Fruit fly (Drosophila melanogaster): ENCODE data around the gene L2HGDH.

Gene L2HGDH

DNA sequence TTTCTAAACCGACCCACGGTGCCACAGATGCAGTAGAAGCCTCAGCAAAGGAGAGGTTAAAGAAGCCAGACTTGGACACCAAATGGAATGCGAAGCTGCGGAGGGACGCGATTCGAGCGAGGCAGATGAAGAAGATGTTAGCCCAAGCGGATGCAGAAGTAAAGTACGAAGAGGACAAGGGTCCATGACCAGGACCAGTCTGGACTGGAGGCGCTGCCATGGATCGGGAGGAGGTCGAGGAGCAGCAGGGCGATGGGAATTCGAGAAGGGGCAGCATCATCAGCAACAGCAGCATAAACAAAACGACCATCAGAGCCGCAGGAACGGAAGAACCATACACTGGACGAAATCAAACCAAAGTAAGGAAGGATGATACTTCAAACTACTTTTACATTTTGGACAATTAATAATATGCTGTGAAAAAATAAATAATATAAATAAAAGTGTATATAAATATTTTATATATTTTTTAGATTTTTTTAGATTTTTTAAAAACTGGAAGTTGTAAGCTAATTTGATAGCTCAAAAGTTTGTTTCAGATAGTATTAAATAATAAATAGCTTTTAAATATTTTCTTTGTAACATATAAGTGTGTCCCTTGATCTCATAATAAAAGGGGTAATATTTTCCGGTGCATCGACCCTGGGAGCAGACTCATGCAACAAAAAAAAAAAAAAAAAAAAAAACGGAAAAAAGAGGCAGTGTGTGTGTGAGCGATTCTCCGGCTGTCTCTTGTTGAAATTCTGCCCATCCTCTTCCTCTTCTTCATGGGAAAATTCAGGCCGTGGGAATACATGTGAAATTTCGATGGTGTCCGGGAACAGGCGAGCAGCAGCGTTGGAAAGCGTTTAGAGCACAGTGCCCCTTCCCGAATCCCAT lies 27.4 kb downstream of the L2HGDH start:
- no peak for TF ChIP-seq tj (GFP tag; optimal IDR thresholded peaks at IDR 0.05)
- no peak for TF ChIP-seq Clk (GFP tag; optimal IDR thresholded peaks at IDR 0.05)
- no peak for TF ChIP-seq toe (GFP tag; optimal IDR thresholded peaks at IDR 0.05)
- TF ChIP-seq CG11617 (GFP tag; optimal IDR thresholded peaks at IDR 0.05): no peak
- TF ChIP-seq Hr96 (GFP tag; optimal IDR thresholded peaks at IDR 0.05): no peak
- no peak for TF ChIP-seq CG7045 (GFP tag; optimal IDR thresholded peaks at IDR 0.05)
- no peak for TF ChIP-seq cic (GFP tag; optimal IDR thresholded peaks at IDR 0.05)

- no peak for TF ChIP-seq tj (GFP tag; optimal IDR thresholded peaks at IDR 0.05)
Measured at dm6 chr2L:18945765-18946552, 28.3 kb downstream of the L2HGDH start, which contains the start of gene CG46304. CG46304 (plus strand) TSS chr2L:18946305.

DNA sequence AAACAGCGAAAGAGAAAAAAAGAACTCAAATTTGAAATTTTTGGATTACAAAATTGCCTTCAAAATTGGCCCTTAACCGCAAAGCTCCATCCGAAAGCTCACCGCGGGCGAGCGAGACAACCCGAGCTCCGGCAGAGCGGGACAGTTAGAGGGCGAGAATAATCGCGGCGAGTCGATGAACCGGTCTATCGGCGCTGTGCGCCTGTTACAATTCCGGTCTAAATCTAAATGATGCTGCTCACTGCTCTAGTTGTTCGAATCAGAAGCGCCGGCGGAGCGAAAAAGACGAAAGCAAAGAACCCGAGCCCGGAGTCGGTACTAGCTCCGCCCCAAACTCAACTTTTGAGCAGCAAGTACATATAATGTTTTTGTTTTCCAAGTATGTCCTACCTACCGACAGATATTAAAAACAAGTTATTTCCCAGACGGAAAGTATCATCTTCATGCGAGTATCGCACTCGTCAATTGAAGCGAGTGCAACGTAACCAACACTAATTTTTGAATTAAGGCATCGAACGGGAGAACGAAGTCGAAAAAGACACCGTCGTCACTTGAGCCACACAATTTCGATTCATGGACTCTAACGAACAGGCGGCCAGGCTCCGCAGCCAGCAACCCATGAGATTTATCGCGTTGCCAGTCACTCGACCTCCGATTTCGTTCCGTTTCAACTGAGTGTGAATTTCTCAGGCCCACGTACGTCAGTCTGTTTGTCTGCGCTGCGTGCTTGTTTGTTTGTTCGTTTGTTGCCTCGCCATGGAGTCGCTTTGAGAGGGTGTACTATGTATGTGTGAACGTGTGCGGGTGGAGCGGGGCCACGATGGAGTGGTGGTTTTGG lies 29.9 kb downstream of the L2HGDH start:
- TF ChIP-seq pad (GFP tag; optimal IDR thresholded peaks at IDR 0.05) (peak; percentile 36), cnc (optimal IDR thresholded peaks at IDR 0.05) (no peak), bab1 (GFP tag; optimal IDR thresholded peaks at IDR 0.05) (peak; percentile 21), CG1620 (GFP tag; optimal IDR thresholded peaks at IDR 0.05) (peak; percentile 21), kay (GFP tag; ENCODE audit: borderline replicate concordance) (no peak), ovo (GFP tag; optimal IDR thresholded peaks at IDR 0.05) (no peak), CG5204 (GFP tag; optimal IDR thresholded peaks at IDR 0.05) (no peak), CG11617 (GFP tag; optimal IDR thresholded peaks at IDR 0.05) (no peak), CG7101 (tag; optimal IDR thresholded peaks at IDR 0.05) (no peak), Hr96 (GFP tag; optimal IDR thresholded peaks at IDR 0.05) (no peak), Mnt (GFP tag; optimal IDR thresholded peaks at IDR 0.05) (no peak), CG14711 (tag; optimal IDR thresholded peaks at IDR 0.05) (no peak), CG12768 (GFP tag; optimal IDR thresholded peaks at IDR 0.05) (peak; percentile 66), cic (GFP tag; optimal IDR thresholded peaks at IDR 0.05) (peak; percentile 50), toe (GFP tag; optimal IDR thresholded peaks at IDR 0.05) (peak; percentile 23), CG33017 (tag; optimal IDR thresholded peaks at IDR 0.05) (no peak), Clk (GFP tag; optimal IDR thresholded peaks at IDR 0.05) (no peak), CG7045 (GFP tag; optimal IDR thresholded peaks at IDR 0.05) (no peak), tj (GFP tag; optimal IDR thresholded peaks at IDR 0.05) (peak; percentile 52), Crg-1 (GFP tag; optimal IDR thresholded peaks at IDR 0.05) (no peak)

DNA sequence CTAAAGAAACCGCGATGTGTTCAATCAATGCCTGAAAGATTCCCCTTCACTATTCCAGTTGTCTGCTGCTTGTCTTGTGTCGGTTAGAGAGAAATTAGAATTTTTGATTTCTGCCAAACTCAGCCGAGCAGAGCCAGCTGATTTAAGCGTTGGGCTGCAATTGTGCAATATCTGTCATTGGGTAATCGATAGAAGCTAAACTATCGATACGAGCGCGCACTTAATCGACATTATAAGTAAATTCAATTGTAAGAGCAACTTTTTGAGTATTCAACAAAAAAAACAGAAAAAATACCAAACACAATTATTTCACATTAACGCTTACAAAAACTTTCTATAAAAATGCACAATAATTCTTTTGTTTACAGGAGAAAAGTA lies 30.5 kb downstream of the L2HGDH start, which contains the start of gene ssp3:
ssp3 (minus strand) TSS at position 164 of the 378 bp plus-strand sequence.
- no peak for TF ChIP-seq Crg-1 (GFP tag; optimal IDR thresholded peaks at IDR 0.05)
- no peak for TF ChIP-seq Clk (GFP tag; optimal IDR thresholded peaks at IDR 0.05)
- no peak for TF ChIP-seq Hr96 (GFP tag; optimal IDR thresholded peaks at IDR 0.05)
- no peak for TF ChIP-seq Mnt (GFP tag; optimal IDR thresholded peaks at IDR 0.05)
- no peak for TF ChIP-seq CG11617 (GFP tag; optimal IDR thresholded peaks at IDR 0.05)

dm6 chr2L:18943309-18943708 lies 30.9 kb downstream of the L2HGDH start:
- TF ChIP-seq Crg-1 (GFP tag; optimal IDR thresholded peaks at IDR 0.05) (no peak), cnc (optimal IDR thresholded peaks at IDR 0.05) (peak in 1 of 2 experiments; percentile 22)

dm6 chr2L:18936056-18936455 lies 38.2 kb downstream of the L2HGDH start:
- TF ChIP-seq CG7101 (tag; optimal IDR thresholded peaks at IDR 0.05) (no peak), cnc (optimal IDR thresholded peaks at IDR 0.05) (no peak), ovo (GFP tag; optimal IDR thresholded peaks at IDR 0.05) (no peak), Hr96 (GFP tag; optimal IDR thresholded peaks at IDR 0.05) (no peak), Mnt (GFP tag; optimal IDR thresholded peaks at IDR 0.05) (no peak), Clk (GFP tag; optimal IDR thresholded peaks at IDR 0.05) (peak; percentile 39), CG5204 (GFP tag; optimal IDR thresholded peaks at IDR 0.05) (no peak), kay (GFP tag; ENCODE audit: borderline replicate concordance) (no peak), CG1620 (GFP tag; optimal IDR thresholded peaks at IDR 0.05) (no peak), CG33017 (tag; optimal IDR thresholded peaks at IDR 0.05) (no peak), pad (GFP tag; optimal IDR thresholded peaks at IDR 0.05) (peak; percentile 100), CG12768 (GFP tag; optimal IDR thresholded peaks at IDR 0.05) (no peak), cic (GFP tag; optimal IDR thresholded peaks at IDR 0.05) (peak; percentile 2)
